Fruit fly (Drosophila melanogaster): ENCODE results near the gene Aps.
A peak's percentile ranks its signal among the peaks of the same experiment; 100 is the strongest.

Aps gene

DNA sequence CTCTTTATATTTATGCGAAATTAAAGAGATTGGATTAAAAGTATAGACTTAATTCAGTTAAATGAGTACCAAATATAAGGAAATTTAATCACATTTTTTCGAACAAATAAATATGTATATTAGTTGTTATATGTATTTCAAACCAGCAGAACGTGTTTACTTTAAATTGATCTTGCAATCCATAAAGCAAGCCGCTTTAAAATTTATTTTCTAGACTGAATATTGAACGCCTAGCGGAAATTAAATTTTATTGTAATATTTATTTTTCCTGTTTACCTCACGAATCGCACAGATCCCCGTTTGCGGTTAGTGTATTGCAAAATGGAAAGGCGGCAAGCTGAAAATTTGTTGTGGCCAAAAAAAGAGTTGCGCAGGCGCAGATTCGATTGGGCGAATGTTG is 28.4 kb upstream of the Aps start:
- TF ChIP-seq sv (GFP tag; optimal IDR thresholded peaks at IDR 0.05) (no peak), Hr83 (GFP tag; optimal IDR thresholded peaks at IDR 0.05; ENCODE audit: poor library complexity, severe bottlenecking) (no peak), dmrt93B (GFP tag; optimal IDR thresholded peaks at IDR 0.05) (no peak), woc (GFP tag; optimal IDR thresholded peaks at IDR 0.05) (peak; percentile 6), Mio (GFP tag; optimal IDR thresholded peaks at IDR 0.05) (no peak), GATAd (GFP tag; optimal IDR thresholded peaks at IDR 0.05) (no peak), OdsH (GFP tag; optimal IDR thresholded peaks at IDR 0.05) (peak; percentile 24), brk (GFP tag; optimal IDR thresholded peaks at IDR 0.05) (no peak), psq (GFP tag; optimal IDR thresholded peaks at IDR 0.05) (peak; percentile 17), dl (GFP tag; optimal IDR thresholded peaks at IDR 0.05; ENCODE audit: insufficient read depth in 1 of 2, partially characterized antibody in 2 of 2) (no peak), ey (GFP tag; optimal IDR thresholded peaks at IDR 0.05) (no peak), pan (optimal IDR thresholded peaks at IDR 0.05) (no peak), Sp1 (GFP tag; optimal IDR thresholded peaks at IDR 0.05) (no peak), foxo (GFP tag; optimal IDR thresholded peaks at IDR 0.05) (peak in 1 of 2 experiments; percentile 18)

- TF ChIP-seq lola (GFP tag; optimal IDR thresholded peaks at IDR 0.05) (no peak), jim (GFP tag; optimal IDR thresholded peaks at IDR 0.05) (no peak), Myc (optimal IDR thresholded peaks at IDR 0.05) (no peak), psq (GFP tag; optimal IDR thresholded peaks at IDR 0.05) (no peak), h (GFP tag; optimal IDR thresholded peaks at IDR 0.05) (no peak), Mio (GFP tag; optimal IDR thresholded peaks at IDR 0.05) (no peak), N (GFP tag; optimal IDR thresholded peaks at IDR 0.05) (no peak), HLH106 (tag; optimal IDR thresholded peaks at IDR 0.05) (no peak), OdsH (GFP tag; optimal IDR thresholded peaks at IDR 0.05) (no peak), Dfd (GFP tag; optimal IDR thresholded peaks at IDR 0.05) (no peak), fru (GFP tag; optimal IDR thresholded peaks at IDR 0.05) (no peak), Rel (GFP tag; optimal IDR thresholded peaks at IDR 0.05) (no peak), Rel (tag; optimal IDR thresholded peaks at IDR 0.05) (no peak), dl (GFP tag; optimal IDR thresholded peaks at IDR 0.05; ENCODE audit: insufficient read depth in 1 of 2, partially characterized antibody in 2 of 2) (no peak), foxo (GFP tag; optimal IDR thresholded peaks at IDR 0.05) (no peak), usp (GFP tag; optimal IDR thresholded peaks at IDR 0.05) (no peak), ey (GFP tag; optimal IDR thresholded peaks at IDR 0.05) (no peak), CG32264 (GFP tag; optimal IDR thresholded peaks at IDR 0.05) (no peak)
These were observed 25.8 kb upstream of the Aps start for dm6 chr3L:10924683-10925082.

dm6 chr3L:10922973-10923372 is 24.1 kb upstream of the Aps start:
- TF ChIP-seq foxo (GFP tag; optimal IDR thresholded peaks at IDR 0.05) (no peak), Dif (GFP tag; optimal IDR thresholded peaks at IDR 0.05; ENCODE audit: partially characterized antibody) (no peak), brk (GFP tag; optimal IDR thresholded peaks at IDR 0.05) (no peak), GATAd (GFP tag; optimal IDR thresholded peaks at IDR 0.05) (no peak), CrebA (GFP tag; optimal IDR thresholded peaks at IDR 0.05; ENCODE audit: borderline replicate concordance) (no peak), jim (GFP tag; optimal IDR thresholded peaks at IDR 0.05) (no peak), dl (GFP tag; optimal IDR thresholded peaks at IDR 0.05; ENCODE audit: insufficient read depth in 1 of 2, partially characterized antibody in 2 of 2) (no peak), lola (GFP tag; optimal IDR thresholded peaks at IDR 0.05) (no peak), usp (GFP tag; optimal IDR thresholded peaks at IDR 0.05) (no peak), Vsx2 (GFP tag; optimal IDR thresholded peaks at IDR 0.05; ENCODE audit: partially characterized antibody) (no peak), OdsH (GFP tag; optimal IDR thresholded peaks at IDR 0.05) (no peak), pan (optimal IDR thresholded peaks at IDR 0.05) (no peak), Dfd (GFP tag; optimal IDR thresholded peaks at IDR 0.05) (no peak), dmrt93B (GFP tag; optimal IDR thresholded peaks at IDR 0.05) (no peak), dsf (GFP tag; optimal IDR thresholded peaks at IDR 0.05; ENCODE audit: borderline replicate concordance) (no peak), Mio (GFP tag; optimal IDR thresholded peaks at IDR 0.05) (no peak), Hnf4 (GFP tag; optimal IDR thresholded peaks at IDR 0.05) (no peak)

dm6 chr3L:10918454-10918853 is 19.5 kb upstream of the Aps start:
- TF ChIP-seq Sp1 (GFP tag; optimal IDR thresholded peaks at IDR 0.05) (no peak), rgr (GFP tag; optimal IDR thresholded peaks at IDR 0.05) (no peak), sage (GFP tag; optimal IDR thresholded peaks at IDR 0.05) (no peak), tai (GFP tag; optimal IDR thresholded peaks at IDR 0.05) (no peak), Jra (GFP tag; optimal IDR thresholded peaks at IDR 0.05) (no peak), Myc (optimal IDR thresholded peaks at IDR 0.05) (no peak), br (GFP tag; optimal IDR thresholded peaks at IDR 0.05) (no peak), N (GFP tag; optimal IDR thresholded peaks at IDR 0.05) (no peak), foxo (GFP tag; optimal IDR thresholded peaks at IDR 0.05) (no peak), OdsH (GFP tag; optimal IDR thresholded peaks at IDR 0.05) (no peak), CG9705 (GFP tag; optimal IDR thresholded peaks at IDR 0.05) (no peak), sv (GFP tag; optimal IDR thresholded peaks at IDR 0.05) (no peak), pan (optimal IDR thresholded peaks at IDR 0.05) (no peak), Hnf4 (GFP tag; optimal IDR thresholded peaks at IDR 0.05) (no peak), CG32264 (GFP tag; optimal IDR thresholded peaks at IDR 0.05) (no peak), h (GFP tag; optimal IDR thresholded peaks at IDR 0.05) (no peak), brk (GFP tag; optimal IDR thresholded peaks at IDR 0.05) (no peak), HLH106 (tag; optimal IDR thresholded peaks at IDR 0.05) (no peak)
